Worm (Caenorhabditis elegans): ENCODE measurements around the gene C12D8.9.

C12D8.9 gene

ce11 chrV:10283444-10283843 lies 40.4 kb upstream of the C12D8.9 start, which contains the start of gene lys-3:
Gene lys-3, minus strand, starts transcription at chrV:10283544.
- TF ChIP-seq snpc-4 (tag; optimal IDR thresholded peaks at IDR 0.05) (no peak), M03D4.4 (tag; optimal IDR thresholded peaks at IDR 0.05) (no peak), ceh-83 (GFP tag; optimal IDR thresholded peaks at IDR 0.05) (no peak), nhr-76 (tag; optimal IDR thresholded peaks at IDR 0.05) (no peak), sptf-1 (tag; optimal IDR thresholded peaks at IDR 0.05) (no peak)

- TF ChIP-seq ham-2 (GFP tag; optimal IDR thresholded peaks at IDR 0.05) = no peak
- TF ChIP-seq mab-5 (tag; optimal IDR thresholded peaks at IDR 0.05) = no peak
- no peak for TF ChIP-seq unc-39 (tag; optimal IDR thresholded peaks at IDR 0.05)
- TF ChIP-seq bed-3 (GFP tag; optimal IDR thresholded peaks at IDR 0.05) = no peak
- TF ChIP-seq nhr-12 (tag; optimal IDR thresholded peaks at IDR 0.05) = no peak
- no peak for TF ChIP-seq sptf-1 (tag; optimal IDR thresholded peaks at IDR 0.05)
- no peak for TF ChIP-seq mls-2 (tag; optimal IDR thresholded peaks at IDR 0.05)
- no peak for TF ChIP-seq nhr-2 (tag; optimal IDR thresholded peaks at IDR 0.05)
- no peak for TF ChIP-seq unc-120 (tag; optimal IDR thresholded peaks at IDR 0.05; ENCODE audit: poor library complexity, severe bottlenecking)
- no peak for TF ChIP-seq lin-32 (GFP tag; optimal IDR thresholded peaks at IDR 0.05)
Measured at ce11 chrV:10281374-10281773, 38.4 kb upstream of the C12D8.9 start, which contains the start of gene lys-2. Gene lys-2, minus strand, starts transcription at chrV:10281474.

ce11 chrV:10280112-10280511 lies 37.1 kb upstream of the C12D8.9 start:
- TF ChIP-seq tbx-8 (GFP tag; optimal IDR thresholded peaks at IDR 0.05) = no peak
- TF ChIP-seq mls-2 (tag; optimal IDR thresholded peaks at IDR 0.05) = no peak
- TF ChIP-seq unc-39 (tag; optimal IDR thresholded peaks at IDR 0.05) = no peak
- TF ChIP-seq ceh-83 (GFP tag; optimal IDR thresholded peaks at IDR 0.05) = no peak
- no peak for TF ChIP-seq nhr-2 (tag; optimal IDR thresholded peaks at IDR 0.05)
- no peak for TF ChIP-seq blmp-1 (tag; optimal IDR thresholded peaks at IDR 0.05)
- no peak for TF ChIP-seq ceh-43 (GFP tag; optimal IDR thresholded peaks at IDR 0.05)
- TF ChIP-seq nhr-12 (tag; optimal IDR thresholded peaks at IDR 0.05) = no peak
- TF ChIP-seq ces-1 (GFP tag; optimal IDR thresholded peaks at IDR 0.05) = no peak
- TF ChIP-seq drap-1 (GFP tag; optimal IDR thresholded peaks at IDR 0.05) = no peak
- TF ChIP-seq flh-1 (GFP tag; optimal IDR thresholded peaks at IDR 0.05) = no peak
- no peak for TF ChIP-seq lin-13 (tag; optimal IDR thresholded peaks at IDR 0.05)
- TF ChIP-seq pha-4 (tag; optimal IDR thresholded peaks at IDR 0.05) = no peak
- no peak for TF ChIP-seq mep-1 (tag; optimal IDR thresholded peaks at IDR 0.05)
- no peak for TF ChIP-seq nhr-237 (tag; optimal IDR thresholded peaks at IDR 0.05)
- TF ChIP-seq lin-32 (GFP tag; optimal IDR thresholded peaks at IDR 0.05) = no peak
- TF ChIP-seq ztf-11 (tag; optimal IDR thresholded peaks at IDR 0.05) = no peak

- TF ChIP-seq ceh-83 (GFP tag; optimal IDR thresholded peaks at IDR 0.05) (no peak), lsy-2 (tag; optimal IDR thresholded peaks at IDR 0.05) (no peak), lin-32 (GFP tag; optimal IDR thresholded peaks at IDR 0.05) (no peak), ham-2 (GFP tag; optimal IDR thresholded peaks at IDR 0.05) (no peak)
Measured at ce11 chrV:10277579-10277978, 34.6 kb upstream of the C12D8.9 start, which contains the start of gene lys-1. Gene lys-1, plus strand, starts transcription at chrV:10277904.

- TF ChIP-seq nhr-76 (tag; optimal IDR thresholded peaks at IDR 0.05) = no peak
- TF ChIP-seq ces-1 (GFP tag; optimal IDR thresholded peaks at IDR 0.05) = no peak
Measured at ce11 chrV:10276038-10276437, 33.0 kb upstream of the C12D8.9 start.

- no peak for TF ChIP-seq nhr-28 (tag; optimal IDR thresholded peaks at IDR 0.05)
Measured at ce11 chrV:10275619-10276018, 32.6 kb upstream of the C12D8.9 start, which contains the start of gene Y22F5A.11. Gene Y22F5A.11, minus strand, starts transcription at chrV:10275646.

ce11 chrV:10273837-10274236 lies 30.8 kb upstream of the C12D8.9 start:
- TF ChIP-seq mep-1 (tag; optimal IDR thresholded peaks at IDR 0.05) (peak; percentile 51), ces-1 (GFP tag; optimal IDR thresholded peaks at IDR 0.05) (peak; percentile 61), sem-2 (GFP tag; optimal IDR thresholded peaks at IDR 0.05) (no peak), nhr-237 (tag; optimal IDR thresholded peaks at IDR 0.05) (no peak), flh-1 (GFP tag; optimal IDR thresholded peaks at IDR 0.05) (no peak), M03D4.4 (tag; optimal IDR thresholded peaks at IDR 0.05) (no peak)

Data from whole organism, mixed stage, embryonic.